Fruit fly (Drosophila melanogaster): ENCODE measurements around the gene Shawl.

Shawl gene

dm6 chr2L:9330628-9331027 lies 84.3 kb downstream of the Shawl start, which contains the start of gene Cks30A (continued):
- TF ChIP-seq CG7372 (GFP tag; IDR thresholded peaks at IDR 0.05) (no peak), NfI (GFP tag; optimal IDR thresholded peaks at IDR 0.05) (no peak), CG17612 (GFP tag; IDR thresholded peaks at IDR 0.05) (no peak), Ada2b (GFP tag; IDR thresholded peaks at IDR 0.05) (no peak), Med (GFP tag) (no peak), nerfin-2 (GFP tag; IDR thresholded peaks at IDR 0.05; ENCODE audit: partially characterized antibody) (no peak), hkb (optimal IDR thresholded peaks at IDR 0.05) (peak; percentile 15), hkb (GFP tag; IDR thresholded peaks at IDR 0.05) (no peak), CG14441 (GFP tag; IDR thresholded peaks at IDR 0.05) (no peak), nerfin-1 (tag; optimal IDR thresholded peaks at IDR 0.05) (peak; percentile 97), CG6689 (GFP tag; IDR thresholded peaks at IDR 0.05) (no peak), wek (GFP tag; optimal IDR thresholded peaks at IDR 0.05) (no peak), mirr (GFP tag; optimal IDR thresholded peaks at IDR 0.05) (no peak), CG7357 (GFP tag; IDR thresholded peaks at IDR 0.05) (no peak), CG6254 (GFP tag; optimal IDR thresholded peaks at IDR 0.05) (no peak), exex (tag; optimal IDR thresholded peaks at IDR 0.05) (no peak), CG10959 (GFP tag; IDR thresholded peaks at IDR 0.05) (no peak), CG12155 (GFP tag; optimal IDR thresholded peaks at IDR 0.05) (peak; percentile 50), jing (GFP tag; optimal IDR thresholded peaks at IDR 0.05) (no peak), CG14965 (GFP tag; optimal IDR thresholded peaks at IDR 0.05; ENCODE audit: borderline replicate concordance) (no peak), abd-A (tag; optimal IDR thresholded peaks at IDR 0.05) (no peak), Nf-YA (GFP tag; IDR thresholded peaks at IDR 0.05) (no peak), BEAF-32 (GFP tag; optimal IDR thresholded peaks at IDR 0.05) (peak; percentile 47), CG17568 (GFP tag; optimal IDR thresholded peaks at IDR 0.05) (no peak), CTCF (GFP tag; optimal IDR thresholded peaks at IDR 0.05) (peak; percentile 52), ro (GFP tag; IDR thresholded peaks at IDR 0.05) (no peak), Hr39 (optimal IDR thresholded peaks at IDR 0.05) (no peak), zf30C (GFP tag; optimal IDR thresholded peaks at IDR 0.05) (no peak), lov (optimal IDR thresholded peaks at IDR 0.05) (no peak), lov (GFP tag; IDR thresholded peaks at IDR 0.05) (no peak), mam (GFP tag; optimal IDR thresholded peaks at IDR 0.05) (no peak), Trl (optimal IDR thresholded peaks at IDR 0.05) (no peak), Trl (GFP tag; optimal IDR thresholded peaks at IDR 0.05) (no peak), cas (GFP tag; IDR thresholded peaks at IDR 0.05) (no peak), Dip2 (GFP tag; IDR thresholded peaks at IDR 0.05) (no peak), CG12769 (tag; optimal IDR thresholded peaks at IDR 0.05) (no peak), chm (GFP tag; IDR thresholded peaks at IDR 0.05) (no peak), sisA (GFP tag; IDR thresholded peaks at IDR 0.05) (no peak), Deaf1 (tag; optimal IDR thresholded peaks at IDR 0.05) (no peak), CG8290 (GFP tag; optimal IDR thresholded peaks at IDR 0.05) (no peak), CG8290 (tag; optimal IDR thresholded peaks at IDR 0.05) (no peak), CG8388 (GFP tag; optimal IDR thresholded peaks at IDR 0.05) (no peak), E2f1 (GFP tag; IDR thresholded peaks at IDR 0.05) (no peak), HmgD (GFP tag; optimal IDR thresholded peaks at IDR 0.05) (peak; percentile 75), her (GFP tag; optimal IDR thresholded peaks at IDR 0.05) (no peak), Poxn (GFP tag; IDR thresholded peaks at IDR 0.05) (no peak), stwl (tag; optimal IDR thresholded peaks at IDR 0.05) (peak; percentile 91), Pdp1 (GFP tag; optimal IDR thresholded peaks at IDR 0.05) (no peak), CG8924 (tag; optimal IDR thresholded peaks at IDR 0.05) (no peak), HmgZ (tag; optimal IDR thresholded peaks at IDR 0.05) (no peak), D (optimal IDR thresholded peaks at IDR 0.05) (no peak), D (GFP tag; optimal IDR thresholded peaks at IDR 0.05) (no peak), CG17186 (GFP tag; optimal IDR thresholded peaks at IDR 0.05) (peak; percentile 58), zen2 (GFP tag; IDR thresholded peaks at IDR 0.05; ENCODE audit: partially characterized antibody) (no peak), peb (GFP tag; IDR thresholded peaks at IDR 0.05) (no peak)
